Fruit fly (Drosophila melanogaster) whole organism, embryonic: Measurements from ENCODE around the gene Bace.

Source experiments
- Adf1 ChIP-seq: fragments of 200-800 bp; sonication (Bioruptor generic); IDR thresholded peaks from 2 replicates; pipeline ENCODE4 v1.3.6; 2022; ENCODE audit warnings: missing biosample characterization, missing genetic modification characterization
- Aef1 ChIP-seq: fragments of 200-800 bp; sonication (Bioruptor generic); IDR thresholded peaks from 3 replicates; pipeline ENCODE4 v1.3.6; 2022; ENCODE audit warnings: missing biosample characterization, missing genetic modification characterization
- Atf3 ChIP-seq: fragments of 200-800 bp; sonication (Bioruptor generic); optimal IDR thresholded peaks from 3 replicates; lab custom pipeline; 2016; ENCODE audit warnings: missing biosample characterization, missing genetic modification characterization
- Blimp-1 ChIP-seq: fragments of 200-800 bp; sonication (Bioruptor generic); optimal IDR thresholded peaks from 3 replicates; lab custom pipeline; 2018; ENCODE audit warnings: missing biosample characterization, missing genetic modification characterization, mild to moderate bottlenecking, moderate library complexity, missing genetic modification reagents
- CG10209 ChIP-seq: fragments of 200-800 bp; sonication (Bioruptor generic); optimal IDR thresholded peaks from 3 replicates; lab custom pipeline; 2017; ENCODE audit warnings: missing biosample characterization, mild to moderate bottlenecking, missing genetic modification characterization, missing genetic modification reagents
- CG11247 ChIP-seq: fragments of 200-800 bp; sonication (Bioruptor generic); IDR thresholded peaks from 2 replicates; pipeline ENCODE4 v1.3.6; 2022; ENCODE audit warnings: missing biosample characterization, missing genetic modification characterization
- CG11456 ChIP-seq: fragments of 200-800 bp; sonication (Bioruptor generic); IDR thresholded peaks from 3 replicates; pipeline ENCODE4 v1.3.6; 2022; ENCODE audit warnings: missing biosample characterization, missing genetic modification characterization
- CG11504 ChIP-seq: fragments of 200-800 bp; sonication (Bioruptor generic); optimal IDR thresholded peaks from 3 replicates; lab custom pipeline; 2019; ENCODE audit warnings: missing biosample characterization, mild to moderate bottlenecking, missing genetic modification characterization, moderate library complexity
- CG14860 ChIP-seq: fragments of 200-800 bp; sonication (Bioruptor generic); IDR thresholded peaks from 3 replicates; pipeline ENCODE4 v1.3.6; 2022; ENCODE audit warnings: missing biosample characterization, missing genetic modification characterization; ENCODE audit not compliant: partially characterized antibody
- CG15479 ChIP-seq: fragments of 200-800 bp; sonication (Bioruptor generic); optimal IDR thresholded peaks from 3 replicates; lab custom pipeline; 2019; ENCODE audit warnings: missing biosample characterization, mild to moderate bottlenecking, missing genetic modification characterization, moderate library complexity
- CG15601 ChIP-seq: fragments of 200-800 bp; sonication (Bioruptor generic); optimal IDR thresholded peaks from 3 replicates; lab custom pipeline; 2019; ENCODE audit warnings: missing biosample characterization, mild to moderate bottlenecking, missing genetic modification characterization, moderate library complexity
- CG2202 ChIP-seq: fragments of 200-800 bp; sonication (Bioruptor generic); optimal IDR thresholded peaks from 2 replicates; lab custom pipeline; 2018; ENCODE audit warnings: missing biosample characterization, mild to moderate bottlenecking, missing genetic modification characterization
- CG34376 ChIP-seq: fragments of 200-800 bp; sonication (Bioruptor generic); optimal IDR thresholded peaks from 2 replicates; lab custom pipeline; 2018; ENCODE audit warnings: missing biosample characterization, mild to moderate bottlenecking, missing genetic modification characterization
- CG5180 ChIP-seq: fragments of 200-800 bp; sonication (Bioruptor generic); optimal IDR thresholded peaks from 3 replicates; lab custom pipeline; 2017; ENCODE audit warnings: missing biosample characterization, missing genetic modification characterization, mild to moderate bottlenecking, moderate library complexity, missing genetic modification reagents
- CG7357 ChIP-seq: fragments of 200-800 bp; sonication (Bioruptor generic); IDR thresholded peaks from 3 replicates; pipeline ENCODE4 v1.3.6; 2022; ENCODE audit warnings: missing biosample characterization, missing genetic modification characterization
- CG8388 ChIP-seq: fragments of 200-800 bp; sonication (Bioruptor generic); optimal IDR thresholded peaks from 2 replicates; lab custom pipeline; 2019; ENCODE audit warnings: missing biosample characterization, mild to moderate bottlenecking, missing genetic modification characterization, moderate library complexity
- CoRest ChIP-seq: fragments of 200-800 bp; sonication (Bioruptor generic); optimal IDR thresholded peaks from 3 replicates; lab custom pipeline; 2018; ENCODE audit warnings: missing biosample characterization, mild to moderate bottlenecking, missing genetic modification characterization, moderate library complexity
- CrebB ChIP-seq: fragments of 200-800 bp; sonication (Bioruptor generic); optimal IDR thresholded peaks from 3 replicates; lab custom pipeline; 2018; ENCODE audit warnings: missing biosample characterization, mild to moderate bottlenecking, missing genetic modification characterization
- D19A ChIP-seq: fragments of 200-800 bp; optimal IDR thresholded peaks from 3 replicates; lab custom pipeline; 2019; ENCODE audit warnings: missing biosample characterization, mild to moderate bottlenecking, missing genetic modification characterization, moderate library complexity
- Dek ChIP-seq: fragments of 200-800 bp; sonication (Bioruptor generic); optimal IDR thresholded peaks from 3 replicates; lab custom pipeline; 2019; ENCODE audit warnings: missing biosample characterization, mild to moderate bottlenecking, missing genetic modification characterization, moderate library complexity
- E2f2 ChIP-seq: fragments of 200-800 bp; sonication (Bioruptor generic); IDR thresholded peaks from 2 replicates; pipeline ENCODE4 v1.3.6; 2022; ENCODE audit warnings: missing biosample characterization, missing genetic modification characterization
- H2.0 ChIP-seq: fragments of 200-800 bp; sonication (Bioruptor generic); IDR thresholded peaks from 2 replicates; pipeline ENCODE4 v1.3.6; 2022; ENCODE audit warnings: missing biosample characterization, missing genetic modification characterization
- Hey ChIP-seq: fragments of 200-800 bp; sonication (Bioruptor generic); optimal IDR thresholded peaks from 3 replicates; lab custom pipeline; 2018; ENCODE audit warnings: missing biosample characterization, mild to moderate bottlenecking, missing genetic modification characterization
- Med ChIP-seq: fragments of 200-800 bp; sonication (Bioruptor generic); peaks from one replicate; lab custom pipeline; 2016; ENCODE audit warnings: missing biosample characterization, missing genetic modification characterization, mild to moderate bottlenecking, inconsistent platforms, moderate library complexity
- Oli ChIP-seq: fragments of 200-800 bp; sonication (Bioruptor generic); optimal IDR thresholded peaks from 2 replicates; lab custom pipeline; 2018; ENCODE audit warnings: missing biosample characterization, mild to moderate bottlenecking, missing genetic modification characterization, moderate library complexity
- Ssrp ChIP-seq: fragments of 200-800 bp; sonication (Bioruptor generic); optimal IDR thresholded peaks from 2 replicates; lab custom pipeline; 2018; ENCODE audit warnings: missing biosample characterization, mild to moderate bottlenecking, missing genetic modification characterization, moderate library complexity
- al ChIP-seq: fragments of 200-800 bp; sonication (Bioruptor generic); IDR thresholded peaks from 2 replicates; pipeline ENCODE4 v1.3.6; 2022; ENCODE audit warnings: missing biosample characterization, missing genetic modification characterization
- dmrt99B ChIP-seq: fragments of 200-800 bp; sonication (Bioruptor generic); optimal IDR thresholded peaks from 2 replicates; lab custom pipeline; 2018; ENCODE audit warnings: missing biosample characterization, mild to moderate bottlenecking, missing genetic modification characterization, moderate library complexity
- dysf ChIP-seq: fragments of 200-800 bp; sonication (Bioruptor generic); IDR thresholded peaks from 3 replicates; pipeline ENCODE4 v1.3.6; 2022; ENCODE audit warnings: missing biosample characterization, missing genetic modification characterization
- ewg ChIP-seq: fragments of 200-800 bp; sonication (Bioruptor generic); optimal IDR thresholded peaks from 3 replicates; lab custom pipeline; 2017; ENCODE audit warnings: mild to moderate bottlenecking, missing biosample characterization, missing genetic modification reagents, missing genetic modification characterization
- exex ChIP-seq: fragments of 200-800 bp; sonication (Bioruptor generic); optimal IDR thresholded peaks from 4 replicates; lab custom pipeline; 2018; ENCODE audit warnings: missing biosample characterization, mild to moderate bottlenecking, missing genetic modification characterization, moderate library complexity
- fd64A ChIP-seq: fragments of 200-800 bp; sonication (Bioruptor generic); optimal IDR thresholded peaks from 3 replicates; lab custom pipeline; 2018; ENCODE audit warnings: missing biosample characterization, mild to moderate bottlenecking, missing genetic modification characterization
- grau ChIP-seq: fragments of 200-800 bp; optimal IDR thresholded peaks from 3 replicates; lab custom pipeline; 2019; ENCODE audit warnings: missing biosample characterization, mild to moderate bottlenecking, missing genetic modification characterization, moderate library complexity
- gsb-n ChIP-seq: fragments of 200-800 bp; sonication (Bioruptor generic); optimal IDR thresholded peaks from 3 replicates; lab custom pipeline; 2018; ENCODE audit warnings: missing biosample characterization, mild to moderate bottlenecking, missing genetic modification characterization
- h ChIP-seq: fragments of >200 bp; optimal IDR thresholded peaks from 2 replicates; lab custom pipeline; 2017
- jigr1 ChIP-seq: fragments of 200-800 bp; sonication (Bioruptor generic); IDR thresholded peaks from 3 replicates; pipeline ENCODE4 v1.3.6; 2022; ENCODE audit warnings: missing biosample characterization, missing genetic modification characterization
- lmd ChIP-seq: fragments of 200-800 bp; sonication (Bioruptor generic); IDR thresholded peaks from 2 replicates; pipeline ENCODE4 v1.3.6; 2022; ENCODE audit warnings: missing biosample characterization, missing genetic modification characterization
- nom ChIP-seq: fragments of 200-800 bp; sonication (Bioruptor generic); optimal IDR thresholded peaks from 2 replicates; lab custom pipeline; 2017; ENCODE audit warnings: missing biosample characterization, missing genetic modification characterization, mild to moderate bottlenecking, moderate library complexity, missing genetic modification reagents
- row ChIP-seq: fragments of 200-800 bp; sonication (Bioruptor generic); IDR thresholded peaks from 3 replicates; pipeline ENCODE4 v1.3.6; 2022; ENCODE audit warnings: missing biosample characterization, missing genetic modification characterization
- tap ChIP-seq: fragments of 200-800 bp; optimal IDR thresholded peaks from 3 replicates; lab custom pipeline; 2019; ENCODE audit warnings: missing biosample characterization, mild to moderate bottlenecking, missing genetic modification characterization, moderate library complexity
- tna ChIP-seq: fragments of 200-800 bp; sonication (Bioruptor generic); IDR thresholded peaks from 2 replicates; pipeline ENCODE4 v1.3.6; 2022; ENCODE audit warnings: missing biosample characterization, missing genetic modification characterization; ENCODE audit not compliant: partially characterized antibody
- tup ChIP-seq: fragments of 200-800 bp; sonication (Bioruptor generic); optimal IDR thresholded peaks from 2 replicates; lab custom pipeline; 2016; ENCODE audit warnings: missing biosample characterization, mild to moderate bottlenecking, missing genetic modification characterization, moderate library complexity
- vvl ChIP-seq: fragments of 200-800 bp; sonication (Bioruptor generic); IDR thresholded peaks from 2 replicates; pipeline ENCODE4 v1.3.6; 2022; ENCODE audit warnings: missing biosample characterization, missing genetic modification characterization

Gene Bace

DNA sequence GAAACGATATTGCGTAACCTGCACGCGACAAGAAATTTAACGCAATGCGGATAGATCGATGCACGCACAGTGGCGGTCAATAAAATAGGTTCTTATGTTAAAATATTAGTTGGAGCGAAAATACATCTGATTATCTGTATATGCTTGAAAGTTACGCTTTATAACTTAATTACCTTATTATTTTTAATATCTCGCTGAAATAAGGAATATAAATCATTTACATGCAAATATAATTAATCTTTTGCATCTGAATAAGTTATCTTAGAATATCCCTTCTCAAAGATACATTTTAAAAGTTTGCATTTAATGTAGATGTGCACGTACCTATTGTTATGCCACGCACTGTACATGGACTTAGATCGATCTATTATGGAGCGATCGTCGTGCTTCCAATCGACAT, 24.4 kb downstream of the Bace start (continued):
- peak; percentile 40 for TF ChIP-seq Ssrp
- TF ChIP-seq CG2202 (tag; lab: Kevin White, UChicago) = peak; percentile 4
- no peak for TF ChIP-seq ewg (GFP tag; lab: Kevin White, UChicago)
- no peak for TF ChIP-seq CG11456
- peak; percentile 41 for TF ChIP-seq D19A (tag; lab: Kevin White, UChicago)
- TF ChIP-seq Blimp-1 (GFP tag; lab: Kevin White, UChicago) = peak; percentile 56
- peak; percentile 50 for TF ChIP-seq row (GFP tag; lab: Robert Waterston, UW)
- peak; percentile 49 for TF ChIP-seq CG8388 (GFP tag; lab: Kevin White, UChicago)
- TF ChIP-seq Atf3 = no peak
- peak; percentile 19 for TF ChIP-seq CG10209 (GFP tag; lab: Kevin White, UChicago)
- TF ChIP-seq nom (GFP tag; lab: Kevin White, UChicago) = peak; percentile 14
- TF ChIP-seq vvl = 0 out of 2 replicates have a peak, but pooled peaks have one; percentile 20
- TF ChIP-seq Med (GFP tag; lab: Kevin White, UChicago) = no peak
- TF ChIP-seq CoRest = peak; percentile 32
- peak; percentile 44 for TF ChIP-seq dmrt99B (tag; lab: Kevin White, UChicago)
- 0 out of 3 replicates have a peak, but pooled peaks have one; percentile 44 for TF ChIP-seq dysf (GFP tag; lab: Robert Waterston, UW)
- TF ChIP-seq CG11504 (tag; lab: Kevin White, UChicago) = peak; percentile 50
- TF ChIP-seq CG7357 (GFP tag; lab: Robert Waterston, UW) = no peak
- peak; percentile 50 for TF ChIP-seq gsb-n
- no peak for TF ChIP-seq tna (GFP tag; lab: Robert Waterston, UW)
- no peak for TF ChIP-seq CG15479 (GFP tag; lab: Kevin White, UChicago)

DNA sequence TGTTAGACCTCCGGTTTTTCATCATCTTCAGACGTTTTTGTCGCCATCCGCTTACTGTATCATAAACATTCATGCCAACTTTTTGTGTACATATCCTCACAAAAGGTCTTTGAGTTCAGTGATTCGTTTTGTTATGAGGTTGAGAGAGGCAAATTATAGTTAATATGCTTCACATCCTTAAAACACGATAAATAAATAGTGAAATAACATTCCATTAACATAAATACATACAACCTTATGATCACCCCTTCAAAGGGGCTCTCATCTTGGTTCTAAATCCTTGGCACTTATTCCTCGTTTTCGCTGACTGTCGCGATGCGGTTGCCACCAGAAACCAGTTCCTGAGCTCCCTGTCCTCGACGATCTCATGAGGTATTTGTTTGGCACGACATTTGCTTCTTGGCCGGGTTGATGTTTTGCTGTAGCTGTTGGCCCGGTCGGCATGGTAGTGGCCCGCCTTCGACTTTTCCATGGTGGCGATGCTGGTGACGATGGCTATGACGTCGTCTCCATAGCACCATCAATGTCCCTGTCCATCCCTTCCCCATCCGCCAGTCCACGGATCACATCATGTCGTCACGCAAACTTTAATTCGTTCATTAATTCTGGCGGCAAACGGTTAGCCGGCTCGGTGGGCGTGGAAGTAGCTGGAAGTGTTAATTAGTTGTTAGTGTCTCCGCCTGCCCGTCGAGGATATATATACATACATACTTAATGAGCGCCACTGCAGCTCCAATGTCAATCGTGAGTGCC, 27.0 kb downstream of the Bace start:
- TF ChIP-seq Med (GFP tag; lab: Kevin White, UChicago) = peak; percentile 35
- TF ChIP-seq CrebB (tag; lab: Kevin White, UChicago) = no peak
- TF ChIP-seq, all 482 proteins: peak for 1

DNA sequence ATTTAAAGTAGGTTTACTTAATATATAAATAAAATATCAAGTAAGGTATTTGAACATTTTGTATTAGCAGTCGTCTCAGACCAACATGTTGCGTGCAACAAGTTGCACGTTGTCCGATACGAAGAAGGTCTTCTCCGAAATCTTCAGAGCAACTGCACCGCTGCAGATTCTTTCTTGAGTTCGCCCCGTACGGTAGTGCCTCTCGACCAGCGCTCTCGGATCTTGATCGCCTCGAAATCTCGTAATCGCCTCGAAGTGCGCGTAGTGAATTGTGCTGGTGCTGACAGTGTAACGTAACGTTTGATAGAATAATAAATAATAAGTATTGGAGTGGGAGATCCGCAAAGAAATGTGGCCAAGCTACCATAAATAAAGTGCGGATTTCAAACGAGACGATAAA, 29.5 kb downstream of the Bace start, which contains the start of gene dachs:
Gene dachs, plus strand, starts transcription at position 175 of the 400 bp plus-strand sequence.
- peak; percentile 95 for TF ChIP-seq CG5180 (GFP tag; lab: Kevin White, UChicago)
- peak; percentile 28 for TF ChIP-seq grau (tag; lab: Kevin White, UChicago)
- no peak for TF ChIP-seq Dek (tag; lab: Kevin White, UChicago)

DNA sequence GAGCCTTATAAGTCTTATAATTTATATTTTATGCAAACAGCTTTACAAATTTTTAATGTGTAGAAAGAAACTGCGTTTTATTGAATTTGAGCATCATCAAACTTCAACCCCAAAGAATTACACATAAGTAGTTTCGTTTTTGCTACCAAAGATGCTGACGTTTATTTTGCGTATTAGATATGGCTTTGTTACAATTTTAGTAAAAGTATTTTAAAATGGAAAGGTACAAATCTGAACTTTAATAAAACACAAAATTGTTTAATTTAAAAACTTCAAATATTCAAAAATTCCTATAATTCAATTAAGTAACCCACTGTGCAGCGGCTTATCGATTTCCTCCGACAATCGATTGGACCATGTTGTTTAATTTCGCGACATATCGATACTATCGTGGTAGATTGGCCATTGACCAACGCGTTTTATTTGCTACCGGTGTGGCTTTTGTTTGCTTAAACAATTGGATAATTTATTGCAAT, 32.0 kb downstream of the Bace start, which contains the start of gene prg:
Gene prg, plus strand, starts transcription at position 382 of the 476 bp plus-strand sequence.
- TF ChIP-seq Adf1 (no peak; the same call in 1 of the 2 replicates), Oli (tag; lab: Kevin White, UChicago) (peak; percentile 67), al (peak; percentile 19; the same call in 1 of the 2 replicates), lmd (GFP tag; lab: Robert Waterston, UW) (peak; percentile 26; the same call in 1 of the 2 replicates), dysf (GFP tag; lab: Robert Waterston, UW) (peak; percentile 64; the same call in 2 of the 3 replicates), Hey (tag; lab: Kevin White, UChicago) (no peak), Dek (tag; lab: Kevin White, UChicago) (peak; percentile 39), jigr1 (GFP tag; lab: Robert Waterston, UW) (no peak), CG14860 (peak; percentile 94), fd64A (no peak), E2f2 (GFP tag; lab: Robert Waterston, UW) (peak; percentile 61), H2.0 (GFP tag; lab: Robert Waterston, UW) (no peak), exex (tag; lab: Kevin White, UChicago) (peak; percentile 36), CG11247 (GFP tag; lab: Robert Waterston, UW) (peak; percentile 47; the same call in 1 of the 2 replicates), Aef1 (peak; percentile 47; the same call in 2 of the 3 replicates), tup (GFP tag; lab: Kevin White, UChicago) (peak; percentile 16), CG15601 (tag; lab: Kevin White, UChicago) (peak; percentile 22), CG34376 (GFP tag; lab: Kevin White, UChicago) (peak; percentile 61), row (GFP tag; lab: Robert Waterston, UW) (peak; percentile 86), h (lab: Kevin White, UChicago) (no peak), tap (tag; lab: Kevin White, UChicago) (peak; percentile 42)
